Fruit fly (Drosophila melanogaster) whole organism, embryonic: Measurements from ENCODE around the gene Atg6.

ENCODE experiments used
- Abd-B ChIP-seq: fragments of 200-800 bp; sonication (Bioruptor generic); optimal IDR thresholded peaks from 2 replicates; lab custom pipeline; 2018; ENCODE audit warnings: missing biosample characterization, mild to moderate bottlenecking, missing genetic modification characterization, moderate library complexity
- CG11085 ChIP-seq: fragments of 200-800 bp; sonication (Bioruptor generic); IDR thresholded peaks from 2 replicates; pipeline ENCODE4 v1.3.6; 2022; ENCODE audit warnings: missing biosample characterization, missing genetic modification characterization
- CG4404 ChIP-seq: fragments of 200-800 bp; sonication (Bioruptor generic); IDR thresholded peaks from 2 replicates; pipeline ENCODE4 v1.3.6; 2022; ENCODE audit warnings: missing biosample characterization, missing genetic modification characterization
- CG4730 ChIP-seq: fragments of 200-800 bp; sonication (Bioruptor generic); IDR thresholded peaks from 2 replicates; pipeline ENCODE4 v1.3.6; 2022; ENCODE audit warnings: missing biosample characterization, missing genetic modification characterization
- Deaf1 ChIP-seq: fragments of 200-800 bp; optimal IDR thresholded peaks from 3 replicates; lab custom pipeline; 2019; ENCODE audit warnings: missing biosample characterization, mild to moderate bottlenecking, missing genetic modification characterization, moderate library complexity
- maf-S ChIP-seq: fragments of 200-800 bp; sonication (Bioruptor generic); optimal IDR thresholded peaks from 2 replicates; lab custom pipeline; 2016; ENCODE audit warnings: missing biosample characterization, missing genetic modification characterization
- psq ChIP-seq: fragments of 200-800 bp; sonication (Bioruptor generic); optimal IDR thresholded peaks from 2 replicates; lab custom pipeline; 2017; ENCODE audit warnings: missing biosample characterization, missing genetic modification characterization
- sqz ChIP-seq: fragments of 200-800 bp; sonication (Bioruptor generic); optimal IDR thresholded peaks from 3 replicates; lab custom pipeline; 2018; ENCODE audit warnings: missing biosample characterization, mild to moderate bottlenecking, missing genetic modification characterization
- toy ChIP-seq: fragments of 200-800 bp; sonication (Bioruptor generic); IDR thresholded peaks from 2 replicates; pipeline ENCODE4 v1.3.6; 2022; ENCODE audit warnings: missing biosample characterization, missing genetic modification characterization

- TF ChIP-seq toy (GFP tag; lab: Robert Waterston, UW), result no peak
- TF ChIP-seq CG4730 (GFP tag; lab: Robert Waterston, UW), result no peak
- TF ChIP-seq maf-S (GFP tag; lab: Kevin White, UChicago), result no peak
- no peak for TF ChIP-seq Deaf1 (tag; lab: Kevin White, UChicago)
- no peak for TF ChIP-seq Abd-B (GFP tag; lab: Kevin White, UChicago)
- TF ChIP-seq CG11085 (GFP tag; lab: Robert Waterston, UW), result no peak
- no peak for TF ChIP-seq psq (GFP tag; lab: Kevin White, UChicago)
- TF ChIP-seq CG4404 (GFP tag; lab: Robert Waterston, UW), result no peak
- no peak for TF ChIP-seq sqz (GFP tag; lab: Kevin White, UChicago)
Observed at dm6 chr3R:24024123-24024522, 26.5 kb downstream of the Atg6 start.
